Worm (Caenorhabditis elegans) whole organism, L3 larva: Measurements from ENCODE around the gene nas-33.

Experiments used
- R02D3.7 ChIP-seq: fragments of 150-350 bp; optimal IDR thresholded peaks from 2 replicates; lab custom pipeline; 2014; ENCODE audit warnings: missing biosample characterization, missing genetic modification characterization
- ZK546.5 ChIP-seq: sonication (generic microtip); optimal IDR thresholded peaks from 2 replicates; lab custom pipeline; 2017; ENCODE audit warnings: missing biosample characterization, missing genetic modification characterization
- ama-1 ChIP-seq: fragments of 150-350 bp; optimal IDR thresholded peaks from 2 replicates; lab custom pipeline; 2018
- ceh-16 ChIP-seq: sonication (generic microtip); optimal IDR thresholded peaks from 2 replicates; lab custom pipeline; 2017; ENCODE audit warnings: missing biosample characterization, missing genetic modification characterization
- ceh-28 ChIP-seq: fragments of 150-350 bp; optimal IDR thresholded peaks from 2 replicates; lab custom pipeline; 2014; ENCODE audit warnings: missing biosample characterization, missing genetic modification reagents, missing genetic modification characterization
- ceh-9 ChIP-seq: sonication (generic microtip); optimal IDR thresholded peaks from 2 replicates; lab custom pipeline; 2018; ENCODE audit warnings: missing biosample characterization, missing genetic modification characterization
- daf-12 ChIP-seq: fragments of 150-350 bp; optimal IDR thresholded peaks from 2 replicates; lab custom pipeline; 2014; ENCODE audit warnings: missing biosample characterization, missing genetic modification reagents, missing genetic modification characterization
- egl-5 ChIP-seq: fragments of 150-350 bp; optimal IDR thresholded peaks from 2 replicates; lab custom pipeline; 2017; ENCODE audit warnings: missing biosample characterization, missing genetic modification reagents, missing genetic modification characterization, inconsistent platforms
- elt-1 ChIP-seq: fragments of 150-350 bp; optimal IDR thresholded peaks from 2 replicates; lab custom pipeline; 2014; ENCODE audit warnings: missing biosample characterization, missing genetic modification characterization
- elt-2 ChIP-seq: sonication (generic microtip); optimal IDR thresholded peaks from 2 replicates; lab custom pipeline; 2016; ENCODE audit warnings: missing genetic modification reagents, mild to moderate bottlenecking, missing genetic modification characterization, missing compliant biosample characterization
- elt-3 ChIP-seq, 3 experiments: fragments of 150-350 bp in 1 of 3; sonication (generic microtip) in 2 of 3; optimal IDR thresholded peaks; 2 replicates in 2 of 3; 4 replicates in 1 of 3; lab custom pipeline; 2014 to 2017; ENCODE audit warnings: missing biosample characterization in 3 of 3, missing genetic modification characterization in 3 of 3
- eor-1 ChIP-seq, 2 experiments: fragments of 150-350 bp; optimal IDR thresholded peaks; 2 replicates each; lab custom pipeline; 2014 to 2018; ENCODE audit warnings: missing biosample characterization in 2 of 2, missing genetic modification characterization in 2 of 2
- fkh-10 ChIP-seq: sonication (generic microtip); optimal IDR thresholded peaks from 2 replicates; lab custom pipeline; 2017; ENCODE audit warnings: missing biosample characterization, missing genetic modification reagents, missing genetic modification characterization
- fkh-2 ChIP-seq: fragments of 150-350 bp; optimal IDR thresholded peaks from 2 replicates; lab custom pipeline; 2014; ENCODE audit warnings: missing biosample characterization, missing genetic modification reagents, missing genetic modification characterization
- hmg-11 ChIP-seq: sonication (generic microtip); optimal IDR thresholded peaks from 2 replicates; lab custom pipeline; 2016; ENCODE audit warnings: missing genetic modification characterization, missing compliant biosample characterization
- jun-1 ChIP-seq: fragments of 150-350 bp; optimal IDR thresholded peaks from 2 replicates; lab custom pipeline; 2014; ENCODE audit warnings: missing biosample characterization, missing genetic modification reagents, missing genetic modification characterization
- lin-15B ChIP-seq: fragments of 150-350 bp; optimal IDR thresholded peaks from 2 replicates; lab custom pipeline; 2014; ENCODE audit warnings: missing biosample characterization, missing genetic modification characterization
- lin-39 ChIP-seq: fragments of 150-350 bp; optimal IDR thresholded peaks from 2 replicates; lab custom pipeline; 2018; ENCODE audit warnings: missing biosample characterization, missing genetic modification reagents, missing genetic modification characterization
- mdl-1 ChIP-seq: fragments of 150-350 bp; optimal IDR thresholded peaks from 2 replicates; lab custom pipeline; 2014; ENCODE audit warnings: missing biosample characterization, missing genetic modification characterization
- nhr-12 ChIP-seq: fragments of 150-350 bp; optimal IDR thresholded peaks from 2 replicates; lab custom pipeline; 2014; ENCODE audit warnings: missing biosample characterization, missing genetic modification characterization
- nhr-23 ChIP-seq: fragments of 150-350 bp; optimal IDR thresholded peaks from 2 replicates; lab custom pipeline; 2014; ENCODE audit warnings: missing biosample characterization, missing genetic modification reagents, missing genetic modification characterization
- nhr-25 ChIP-seq: sonication (generic microtip); optimal IDR thresholded peaks from 2 replicates; lab custom pipeline; 2017; ENCODE audit warnings: missing biosample characterization, missing genetic modification characterization
- nhr-43 ChIP-seq: sonication (generic microtip); optimal IDR thresholded peaks from 2 replicates; lab custom pipeline; 2016; ENCODE audit warnings: mild to moderate bottlenecking, missing genetic modification characterization, missing compliant biosample characterization; ENCODE audit not compliant: poor library complexity, severe bottlenecking
- nhr-67 ChIP-seq: fragments of 150-350 bp; optimal IDR thresholded peaks from 2 replicates; lab custom pipeline; 2014; ENCODE audit warnings: missing biosample characterization, missing genetic modification characterization
- nhr-77 ChIP-seq: fragments of 150-350 bp; optimal IDR thresholded peaks from 2 replicates; lab custom pipeline; 2014; ENCODE audit warnings: missing biosample characterization, missing genetic modification characterization
- pha-4 ChIP-seq: fragments of 150-350 bp; optimal IDR thresholded peaks from 2 replicates; lab custom pipeline; 2014; ENCODE audit warnings: missing biosample characterization, missing genetic modification reagents, missing genetic modification characterization
- pqm-1 ChIP-seq: fragments of 150-350 bp; optimal IDR thresholded peaks from 2 replicates; lab custom pipeline; 2017; ENCODE audit warnings: missing biosample characterization, missing genetic modification characterization, inconsistent platforms
- skn-1 ChIP-seq: fragments of 150-350 bp; optimal IDR thresholded peaks from 2 replicates; lab custom pipeline; 2014; ENCODE audit warnings: missing biosample characterization, missing genetic modification characterization
- unc-62 ChIP-seq: fragments of 150-350 bp; sonication (generic microtip); optimal IDR thresholded peaks from 4 replicates; lab custom pipeline; 2014; ENCODE audit warnings: missing biosample characterization, missing genetic modification reagents, missing genetic modification characterization
- zag-1 ChIP-seq: fragments of 150-350 bp; optimal IDR thresholded peaks from 2 replicates; lab custom pipeline; 2014; ENCODE audit warnings: missing biosample characterization, missing genetic modification characterization
- ztf-4 ChIP-seq: fragments of 150-350 bp; optimal IDR thresholded peaks from 2 replicates; lab custom pipeline; 2014; ENCODE audit warnings: missing biosample characterization, missing genetic modification characterization

Gene nas-33

ce11 chrX:6448866-6449400 lies 6.1 kb downstream of the nas-33 start, which contains the start of gene fah-1:
Gene fah-1 (minus strand): TSS chrX:6448916.
- TF ChIP-seq lin-15B (tag; lab: Kevin White, UChicago) (no peak), mdl-1 (tag; lab: Kevin White, UChicago) (peak; percentile 31), nhr-23 (tag; lab: Kevin White, UChicago) (peak; percentile 67), elt-1 (peak; percentile 51), nhr-43 (tag; lab: Kevin White, UChicago) (peak; percentile 64), elt-2 (tag; lab: Kevin White, UChicago) (peak; percentile 79), ceh-28 (tag; lab: Kevin White, UChicago) (peak; percentile 71), nhr-25 (tag; lab: Kevin White, UChicago) (peak; percentile 78), fkh-10 (no peak), skn-1 (tag; lab: Kevin White, UChicago) (peak; percentile 20), ZK546.5 (tag; lab: Kevin White, UChicago) (no peak), elt-3 (tag; optimal IDR thresholded peaks at IDR 0.05; lab: Kevin White, UChicago) (peak in 2 of 3 experiments; percentile 61 to 89), unc-62 (peak; percentile 34), jun-1 (tag; lab: Kevin White, UChicago) (peak; percentile 55)

ce11 chrX:6446564-6446963 lies 8.5 kb downstream of the nas-33 start, which contains the start of gene asp-14:
Gene asp-14 (minus strand): TSS chrX:6446664.
- TF ChIP-seq zag-1 (tag; lab: Kevin White, UChicago) (no peak), ama-1 (lab: Kevin White, UChicago) (no peak), egl-5 (tag; lab: Kevin White, UChicago) (no peak), elt-2 (tag; lab: Kevin White, UChicago) (peak; percentile 16)

ce11 chrX:6445239-6445638 lies 9.8 kb downstream of the nas-33 start:
- TF ChIP-seq elt-2 (tag; lab: Kevin White, UChicago): peak; percentile 86
- TF ChIP-seq skn-1 (tag; lab: Kevin White, UChicago): peak; percentile 91
- no peak for TF ChIP-seq pha-4 (tag; lab: Kevin White, UChicago)
- peak; percentile 32 for TF ChIP-seq pqm-1

DNA sequence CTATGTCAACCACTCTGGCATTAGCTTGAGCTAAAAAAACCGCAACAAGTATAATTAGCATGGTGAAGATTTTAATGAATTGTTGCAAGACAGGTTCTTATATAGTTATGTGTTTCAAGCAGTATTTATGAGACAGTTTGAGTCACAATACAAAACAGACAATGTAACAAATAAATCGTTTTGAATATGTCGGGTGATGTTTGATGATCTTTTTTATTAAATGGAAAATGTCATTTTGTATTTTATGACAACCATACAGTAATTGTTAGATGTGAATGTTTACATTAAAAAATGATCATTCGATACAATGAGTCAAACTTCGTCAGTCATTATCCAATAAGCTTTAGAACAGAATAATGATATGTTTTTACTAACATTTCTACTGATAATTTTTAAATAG lies 11.7 kb downstream of the nas-33 start, which contains the start of gene K10C2.7:
TSS of gene K10C2.7 (minus strand) at position 101 of the 400 bp plus-strand sequence.
- TF ChIP-seq ceh-9 (tag; lab: Kevin White, UChicago): no peak
- no peak for TF ChIP-seq hmg-11 (tag; lab: Kevin White, UChicago)
- no peak for TF ChIP-seq lin-39 (tag; lab: Kevin White, UChicago)
- no peak for TF ChIP-seq elt-3 (tag; optimal IDR thresholded peaks at IDR 0.05; lab: Kevin White, UChicago)
- TF ChIP-seq nhr-25 (tag; lab: Kevin White, UChicago): no peak

- no peak for TF ChIP-seq eor-1 (tag; optimal IDR thresholded peaks at IDR 0.05; lab: Kevin White, UChicago)
- no peak for TF ChIP-seq nhr-67 (tag; lab: Kevin White, UChicago)
- TF ChIP-seq jun-1 (tag; lab: Kevin White, UChicago): no peak
- TF ChIP-seq ceh-28 (tag; lab: Kevin White, UChicago): no peak
- no peak for TF ChIP-seq nhr-23 (tag; lab: Kevin White, UChicago)
- no peak for TF ChIP-seq ceh-9 (tag; lab: Kevin White, UChicago)
- no peak for TF ChIP-seq ztf-4
- no peak for TF ChIP-seq nhr-43 (tag; lab: Kevin White, UChicago)
- no peak for TF ChIP-seq R02D3.7 (tag; lab: Kevin White, UChicago)
- TF ChIP-seq ZK546.5 (tag; lab: Kevin White, UChicago): no peak
- TF ChIP-seq elt-2 (tag; lab: Kevin White, UChicago): no peak
- TF ChIP-seq unc-62: no peak
- TF ChIP-seq fkh-2 (tag; lab: Kevin White, UChicago): no peak
- TF ChIP-seq elt-3 (tag; optimal IDR thresholded peaks at IDR 0.05; lab: Kevin White, UChicago): no peak
- no peak for TF ChIP-seq fkh-10
- TF ChIP-seq ceh-16 (tag; lab: Kevin White, UChicago): no peak
- TF ChIP-seq egl-5 (tag; lab: Kevin White, UChicago): no peak
- TF ChIP-seq nhr-12: no peak
Measured at ce11 chrX:6440464-6440863, 14.6 kb downstream of the nas-33 start, which contains the start of gene K10C2.14. Gene K10C2.14 (minus strand): TSS chrX:6440564.

- no peak for TF ChIP-seq daf-12 (tag; lab: Kevin White, UChicago)
- no peak for TF ChIP-seq eor-1 (tag; optimal IDR thresholded peaks at IDR 0.05; lab: Kevin White, UChicago)
- TF ChIP-seq nhr-77 (tag; lab: Kevin White, UChicago): no peak
- no peak for TF ChIP-seq lin-15B (tag; lab: Kevin White, UChicago)
Measured at ce11 chrX:6437545-6437944, 17.5 kb downstream of the nas-33 start, which contains the start of gene K10C2.8. Gene K10C2.8 (minus strand): TSS chrX:6437645.
